Fruit fly (Drosophila melanogaster) whole organism, pupa: ENCODE results near the gene CG13850.

Experiments used
- CG10348 ChIP-seq: fragments of 200-800 bp; sonication (Bioruptor generic); IDR thresholded peaks from 2 replicates; pipeline ENCODE4 v1.3.6; 2022; ENCODE audit warnings: missing biosample characterization, missing genetic modification characterization
- CG12605 ChIP-seq: fragments of 200-800 bp; sonication (Bioruptor generic); IDR thresholded peaks from 2 replicates; pipeline ENCODE4 v1.3.6; 2022; ENCODE audit warnings: missing biosample characterization, missing genetic modification characterization
- CG13204 ChIP-seq: fragments of 200-800 bp; sonication (Bioruptor generic); optimal IDR thresholded peaks from 2 replicates; lab custom pipeline; 2018; ENCODE audit warnings: missing biosample characterization, mild to moderate bottlenecking, missing genetic modification characterization, moderate library complexity
- CG14655 ChIP-seq: fragments of 200-800 bp; sonication (Bioruptor generic); optimal IDR thresholded peaks from 3 replicates; lab custom pipeline; 2017; ENCODE audit warnings: mild to moderate bottlenecking, missing biosample characterization, missing genetic modification reagents, missing genetic modification characterization
- CG15710 ChIP-seq: fragments of 200-800 bp; sonication (Bioruptor generic); optimal IDR thresholded peaks from 2 replicates; lab custom pipeline; 2018; ENCODE audit warnings: missing biosample characterization, mild to moderate bottlenecking, missing genetic modification characterization, moderate library complexity
- CG17806 ChIP-seq: fragments of 200-800 bp; sonication (Bioruptor generic); optimal IDR thresholded peaks from 2 replicates; lab custom pipeline; 2018; ENCODE audit warnings: missing biosample characterization, mild to moderate bottlenecking, missing genetic modification characterization, moderate library complexity
- CG32121 ChIP-seq: fragments of 200-800 bp; sonication (Bioruptor generic); IDR thresholded peaks from 2 replicates; pipeline ENCODE4 v1.3.6; 2022; ENCODE audit warnings: missing biosample characterization, missing genetic modification characterization
- CG34367 ChIP-seq: fragments of 200-800 bp; sonication (Bioruptor generic); optimal IDR thresholded peaks from 2 replicates; lab custom pipeline; 2018; ENCODE audit warnings: missing biosample characterization, mild to moderate bottlenecking, missing genetic modification characterization
- CG4496 ChIP-seq: fragments of 200-800 bp; sonication (Bioruptor generic); IDR thresholded peaks from 3 replicates; pipeline ENCODE4 v1.3.6; 2022; ENCODE audit warnings: missing biosample characterization, missing genetic modification characterization
- CG8159 ChIP-seq: fragments of 200-800 bp; sonication (Bioruptor generic); optimal IDR thresholded peaks from 3 replicates; lab custom pipeline; 2018; ENCODE audit warnings: missing biosample characterization, mild to moderate bottlenecking, missing genetic modification characterization, moderate library complexity
- CG8301 ChIP-seq: fragments of 200-800 bp; sonication (Bioruptor generic); optimal IDR thresholded peaks from 2 replicates; lab custom pipeline; 2018; ENCODE audit warnings: missing biosample characterization, mild to moderate bottlenecking, missing genetic modification characterization
- CG9948 ChIP-seq: fragments of 200-800 bp; sonication (Bioruptor generic); optimal IDR thresholded peaks from 2 replicates; lab custom pipeline; 2018; ENCODE audit warnings: missing biosample characterization, mild to moderate bottlenecking, missing genetic modification characterization, moderate library complexity
- D1 ChIP-seq: fragments of 200-800 bp; sonication (Bioruptor generic); optimal IDR thresholded peaks from 2 replicates; lab custom pipeline; 2018; ENCODE audit warnings: missing biosample characterization, mild to moderate bottlenecking, missing genetic modification characterization, moderate library complexity
- EcR ChIP-seq: fragments of 200-800 bp; sonication (Bioruptor generic); optimal IDR thresholded peaks from 3 replicates; lab custom pipeline; 2019; ENCODE audit warnings: missing biosample characterization, missing genetic modification characterization, mild to moderate bottlenecking, moderate library complexity, missing genetic modification reagents
- Ets98B ChIP-seq: fragments of 200-800 bp; sonication (Bioruptor generic); IDR thresholded peaks from 2 replicates; pipeline ENCODE4 v1.3.6; 2022; ENCODE audit warnings: missing biosample characterization, missing genetic modification characterization
- Pif1A ChIP-seq: fragments of 200-800 bp; sonication (Bioruptor generic); optimal IDR thresholded peaks from 3 replicates; lab custom pipeline; 2016; ENCODE audit warnings: missing biosample characterization, missing genetic modification characterization
- Pif1B ChIP-seq: fragments of 200-800 bp; sonication (Bioruptor generic); optimal IDR thresholded peaks from 3 replicates; lab custom pipeline; 2016; ENCODE audit warnings: missing biosample characterization, missing genetic modification characterization
- Snoo ChIP-seq: fragments of 200-800 bp; sonication (Bioruptor generic); optimal IDR thresholded peaks from 3 replicates; lab custom pipeline; 2017; ENCODE audit warnings: missing biosample characterization, mild to moderate bottlenecking, missing genetic modification characterization, inconsistent platforms
- fd96Ca ChIP-seq: fragments of 200-800 bp; sonication (Bioruptor generic); IDR thresholded peaks from 3 replicates; pipeline ENCODE4 v1.3.6; 2022; ENCODE audit warnings: missing biosample characterization, missing genetic modification characterization
- rn ChIP-seq: fragments of 200-800 bp; sonication (Bioruptor generic); IDR thresholded peaks from 2 replicates; pipeline ENCODE4 v1.3.6; 2022; ENCODE audit warnings: missing biosample characterization, missing genetic modification characterization

Gene CG13850

DNA sequence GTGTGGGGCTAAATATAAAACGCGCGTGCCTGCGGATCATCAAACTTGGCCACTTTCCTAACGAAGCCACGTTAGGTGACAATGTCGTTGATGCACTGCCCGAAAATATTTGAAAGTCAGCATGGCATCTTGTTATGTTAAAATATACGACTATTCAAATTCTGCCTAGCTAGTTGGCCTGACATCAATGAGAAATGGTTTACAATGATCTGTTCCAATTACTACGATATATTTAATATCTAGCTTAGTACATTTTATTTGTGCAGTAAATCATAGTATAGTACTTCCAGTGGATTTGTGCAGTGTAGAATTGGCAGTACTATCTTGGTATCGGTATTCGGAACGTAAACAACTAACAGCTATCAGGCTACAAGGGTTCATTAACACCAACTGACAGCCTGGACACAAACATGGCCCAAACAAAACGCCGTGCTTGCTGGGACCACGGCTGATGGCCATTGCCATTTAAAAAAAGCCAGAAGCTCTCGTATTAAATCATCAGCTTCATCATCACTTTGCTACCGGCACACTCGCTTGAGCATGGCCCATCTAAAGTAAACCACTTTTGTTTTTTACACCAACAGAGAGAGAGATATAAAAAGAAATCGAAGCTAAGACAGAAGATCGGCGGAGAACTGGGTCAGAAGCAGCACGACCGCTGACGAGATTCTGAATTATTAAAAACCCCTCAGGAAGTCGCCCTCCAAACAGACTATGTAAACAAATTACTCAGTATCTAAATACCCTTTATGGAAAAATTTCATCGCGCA, 15.1 kb downstream of the CG13850 start:
- TF ChIP-seq CG4496 (GFP tag; lab: Robert Waterston, UW) (peak; percentile 57; the same call in 1 of the 3 replicates), CG14655 (GFP tag; lab: Kevin White, UChicago) (peak; percentile 68), Ets98B (GFP tag; lab: Robert Waterston, UW) (0 out of 2 replicates have a peak, but pooled peaks have one; percentile 23), CG8301 (tag; lab: Kevin White, UChicago) (peak; percentile 64), CG9948 (tag; lab: Kevin White, UChicago) (peak; percentile 23), CG8159 (tag; lab: Kevin White, UChicago) (no peak)

DNA sequence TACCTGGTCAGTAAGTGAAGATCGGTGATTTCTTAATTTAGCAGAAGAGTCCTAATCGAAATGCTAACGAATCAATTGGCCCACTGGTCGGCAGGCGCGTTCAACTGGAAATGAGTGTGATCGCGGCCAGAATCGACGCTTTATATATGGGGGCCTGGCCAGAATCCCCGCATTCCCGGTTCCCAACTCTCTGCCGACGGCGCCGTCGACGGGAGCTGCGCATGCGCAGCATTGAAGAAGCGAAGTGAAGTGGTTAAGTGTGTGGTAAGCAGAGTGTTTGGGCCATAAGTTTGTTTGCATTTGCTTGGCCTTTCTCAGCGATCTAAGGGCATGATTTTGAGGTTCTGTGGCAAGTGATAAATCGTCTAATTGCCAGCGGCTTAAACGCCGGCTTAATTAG, 16.7 kb downstream of the CG13850 start, which contains the start of gene CG13857:
TSS of gene CG13857 (minus strand) at position 101 of the 400 bp plus-strand sequence.
- TF ChIP-seq Snoo (no peak), rn (GFP tag; lab: Robert Waterston, UW) (no peak), D1 (tag; lab: Kevin White, UChicago) (no peak), CG15710 (tag; lab: Kevin White, UChicago) (no peak), fd96Ca (no peak), CG14655 (GFP tag; lab: Kevin White, UChicago) (no peak), CG12605 (no peak), CG10348 (GFP tag; lab: Robert Waterston, UW) (no peak), Pif1A (no peak), CG8159 (tag; lab: Kevin White, UChicago) (no peak), CG9948 (tag; lab: Kevin White, UChicago) (no peak), CG4496 (GFP tag; lab: Robert Waterston, UW) (no peak)

DNA sequence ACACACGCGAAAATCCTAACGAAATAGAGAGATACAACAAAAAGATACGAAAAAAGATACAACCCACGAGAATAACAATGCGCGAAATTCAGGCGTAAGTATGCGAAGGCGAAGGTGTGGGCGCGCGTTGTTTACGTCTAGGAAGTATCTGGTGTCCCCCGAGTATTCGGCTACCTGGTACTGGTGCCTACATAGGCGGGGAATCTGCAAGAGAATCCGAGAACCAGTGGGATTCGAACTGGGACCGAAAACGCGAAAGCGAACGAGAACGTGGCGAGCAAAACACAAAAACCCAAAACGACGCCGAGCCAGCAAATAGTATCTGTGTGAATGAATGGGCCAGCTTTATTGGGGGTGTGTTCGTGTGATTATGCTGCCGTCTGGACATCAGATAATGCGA, 20.6 kb downstream of the CG13850 start:
- TF ChIP-seq D1 (tag; lab: Kevin White, UChicago), result no peak
- TF ChIP-seq CG32121 (GFP tag; lab: Robert Waterston, UW), result no peak
- no peak for TF ChIP-seq CG14655 (GFP tag; lab: Kevin White, UChicago)
- TF ChIP-seq Ets98B (GFP tag; lab: Robert Waterston, UW), result no peak
- no peak for TF ChIP-seq Pif1A
- no peak for TF ChIP-seq CG15710 (tag; lab: Kevin White, UChicago)
- no peak for TF ChIP-seq CG10348 (GFP tag; lab: Robert Waterston, UW)
- TF ChIP-seq CG12605, result no peak
- no peak for TF ChIP-seq CG34367
- no peak for TF ChIP-seq CG13204
- no peak for TF ChIP-seq CG8159 (tag; lab: Kevin White, UChicago)
- TF ChIP-seq rn (GFP tag; lab: Robert Waterston, UW), result no peak
- no peak for TF ChIP-seq EcR (GFP tag; lab: Kevin White, UChicago)
- TF ChIP-seq CG17806 (tag; lab: Kevin White, UChicago), result no peak
- no peak for TF ChIP-seq Pif1B (GFP tag; lab: Kevin White, UChicago)
- TF ChIP-seq, all 21 proteins: peak for 0

DNA sequence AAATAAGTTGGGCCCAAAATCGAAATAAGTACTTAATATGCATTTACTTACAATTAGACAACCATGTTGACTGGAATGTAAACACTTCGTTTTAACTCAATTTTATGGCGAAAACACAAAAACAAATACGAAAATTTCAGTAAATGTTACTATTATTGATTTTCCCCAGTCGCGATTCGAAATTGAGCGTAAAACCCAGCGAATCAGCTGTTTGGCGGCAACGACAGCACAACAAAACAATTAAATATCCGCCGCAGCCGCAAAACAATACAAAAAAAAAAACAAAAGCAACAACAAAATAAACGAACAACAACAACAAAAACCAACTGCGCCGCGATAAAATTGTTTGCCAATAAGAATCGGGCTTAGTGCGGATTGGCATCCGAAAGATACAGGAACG, 21.1 kb downstream of the CG13850 start, which contains the start of the genes CAH8 and CG7059:
TSS of gene CAH8 (minus strand) at position 101 of the 400 bp plus-strand sequence.
TSS of gene CG7059 (plus strand) at position 167 of the 400 bp plus-strand sequence.
- TF ChIP-seq CG12605 (0 out of 2 replicates have a peak, but pooled peaks have one; percentile 11), CG17806 (tag; lab: Kevin White, UChicago) (no peak)

DNA sequence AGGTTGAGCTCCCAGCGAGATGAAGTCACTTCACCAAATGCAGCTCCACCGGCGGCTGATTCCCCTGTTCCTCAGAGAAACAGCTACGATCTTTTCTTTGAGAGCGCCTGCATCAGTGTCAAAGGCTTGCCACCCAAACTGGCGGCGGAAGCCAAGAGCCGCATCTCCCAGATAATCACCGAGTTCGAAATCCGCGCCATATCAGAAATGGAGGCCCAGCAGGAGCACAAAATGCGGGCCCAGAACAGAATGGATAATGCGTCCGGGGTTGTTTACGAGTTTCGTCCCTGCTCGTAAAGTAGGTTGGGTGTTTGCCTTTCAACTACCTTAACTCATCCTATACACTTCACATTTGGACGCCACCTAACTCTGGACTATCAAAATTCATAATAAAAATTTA, 29.0 kb downstream of the CG13850 start, which contains the start of gene Gpdh3:
TSS of gene Gpdh3 (plus strand) at position 301 of the 400 bp plus-strand sequence.
- TF ChIP-seq EcR (GFP tag; lab: Kevin White, UChicago), result no peak
- TF ChIP-seq, all 21 proteins: peak for 0

DNA sequence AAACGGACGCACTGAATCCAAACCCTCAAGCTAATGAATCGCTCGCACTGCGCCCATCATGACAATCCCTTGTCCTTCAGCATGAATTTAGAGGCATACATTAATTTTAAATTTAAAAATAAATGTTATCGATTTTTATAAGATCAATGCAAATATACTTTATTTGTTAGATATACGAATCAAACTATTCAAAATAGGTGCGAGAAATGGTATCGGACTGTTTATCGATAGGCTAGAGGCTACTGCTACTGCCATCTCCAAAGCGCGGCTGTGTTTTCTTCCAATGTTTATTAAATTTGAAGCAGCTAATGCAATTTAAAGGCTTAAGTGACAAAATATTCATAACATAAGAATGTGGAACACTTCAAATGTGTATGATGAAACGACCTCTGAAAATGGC, 29.6 kb downstream of the CG13850 start, which contains the start of gene CG43342:
TSS of gene CG43342 (plus strand) at position 264 of the 400 bp plus-strand sequence.
- TF ChIP-seq CG34367 (no peak), Snoo (no peak), CG8301 (tag; lab: Kevin White, UChicago) (no peak), CG32121 (GFP tag; lab: Robert Waterston, UW) (no peak), Ets98B (GFP tag; lab: Robert Waterston, UW) (no peak), fd96Ca (no peak), Pif1B (GFP tag; lab: Kevin White, UChicago) (no peak), CG14655 (GFP tag; lab: Kevin White, UChicago) (no peak), Pif1A (no peak), D1 (tag; lab: Kevin White, UChicago) (no peak), CG9948 (tag; lab: Kevin White, UChicago) (no peak)

DNA sequence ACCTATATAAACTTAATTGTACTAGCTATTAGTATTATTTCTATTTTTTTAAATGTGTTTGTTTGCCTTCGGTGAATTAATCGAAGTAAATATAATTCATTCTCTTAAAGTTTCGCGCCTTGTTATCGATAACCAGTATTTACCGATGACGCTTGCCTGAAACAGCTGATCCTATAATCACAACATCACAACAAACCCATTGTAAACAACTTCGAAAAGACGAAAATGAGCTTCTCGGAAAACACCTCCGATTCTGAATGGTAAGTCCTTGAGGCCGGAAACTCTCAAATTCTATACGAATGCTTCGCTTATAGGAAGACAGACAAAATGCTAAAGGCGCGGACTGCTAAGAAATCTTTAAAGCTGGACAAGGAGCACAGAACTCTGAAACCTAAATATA, 30.8 kb downstream of the CG13850 start, which contains the start of gene CG34149:
TSS of gene CG34149 (plus strand) at position 187 of the 400 bp plus-strand sequence.
- TF ChIP-seq CG9948 (tag; lab: Kevin White, UChicago), result no peak
- TF ChIP-seq CG12605, result no peak
- no peak for TF ChIP-seq CG4496 (GFP tag; lab: Robert Waterston, UW)
